Fruit fly (Drosophila melanogaster) whole organism, wandering third instar larva: ENCODE measurements around the gene CG15570.
A peak's percentile ranks its signal among the peaks of the same experiment; 100 is the strongest.

Experiments
- Abd-B ChIP-seq: fragments of >200 bp; optimal IDR thresholded peaks from 2 replicates; lab custom pipeline; 2017; ENCODE audit warnings: missing biosample characterization, missing genetic modification characterization
- CG32264 ChIP-seq: fragments of 200-800 bp; sonication (Bioruptor generic); optimal IDR thresholded peaks from 2 replicates; lab custom pipeline; 2016; ENCODE audit warnings: missing biosample characterization, missing genetic modification characterization
- CrebA ChIP-seq: fragments of 200-800 bp; sonication (Bioruptor generic); optimal IDR thresholded peaks from 2 replicates; lab custom pipeline; 2016; ENCODE audit warnings: missing biosample characterization, mild to moderate bottlenecking, missing genetic modification characterization, borderline replicate concordance
- Dfd ChIP-seq: fragments of >200 bp; optimal IDR thresholded peaks from 2 replicates; lab custom pipeline; 2017; ENCODE audit warnings: missing biosample characterization, missing genetic modification characterization
- Dif ChIP-seq: fragments of 200-275, 200-300 bp; sonication (Bioruptor generic); optimal IDR thresholded peaks from 2 replicates; lab custom pipeline; 2018; ENCODE audit warnings: missing biosample characterization, missing genetic modification characterization; ENCODE audit not compliant: partially characterized antibody
- GATAd ChIP-seq: sonication (Bioruptor generic); optimal IDR thresholded peaks from 2 replicates; lab custom pipeline; 2016; ENCODE audit warnings: missing biosample characterization, missing genetic modification characterization
- HLH106 ChIP-seq: fragments of 200-800 bp; optimal IDR thresholded peaks from 3 replicates; lab custom pipeline; 2019; ENCODE audit warnings: missing biosample characterization, mild to moderate bottlenecking, missing genetic modification characterization, moderate library complexity
- Hnf4 ChIP-seq: fragments of 200-800 bp; sonication (Bioruptor generic); optimal IDR thresholded peaks from 2 replicates; lab custom pipeline; 2016; ENCODE audit warnings: missing biosample characterization, mild to moderate bottlenecking, missing genetic modification characterization
- Hr83 ChIP-seq: fragments of 200-300 bp; sonication (Bioruptor generic); optimal IDR thresholded peaks from 2 replicates; lab custom pipeline; 2016; ENCODE audit warnings: missing biosample characterization, mild to moderate bottlenecking, missing genetic modification characterization, moderate library complexity; ENCODE audit not compliant: poor library complexity, severe bottlenecking
- Jra ChIP-seq: sonication (Bioruptor generic); optimal IDR thresholded peaks from 2 replicates; lab custom pipeline; 2016; ENCODE audit warnings: missing biosample characterization, missing genetic modification characterization
- Mio ChIP-seq: sonication (Bioruptor generic); optimal IDR thresholded peaks from 2 replicates; lab custom pipeline; 2016; ENCODE audit warnings: missing biosample characterization, missing genetic modification characterization
- Myc ChIP-seq: fragments of >200 bp; optimal IDR thresholded peaks from 2 replicates; lab custom pipeline; 2017
- N ChIP-seq: fragments of >200 bp; optimal IDR thresholded peaks from 2 replicates; lab custom pipeline; 2018; ENCODE audit warnings: missing biosample characterization, missing external identifiers, missing genetic modification characterization
- OdsH ChIP-seq: fragments of 200-800 bp; sonication (Bioruptor generic); optimal IDR thresholded peaks from 2 replicates; lab custom pipeline; 2016; ENCODE audit warnings: missing biosample characterization, mild to moderate bottlenecking, missing genetic modification characterization
- Rel ChIP-seq, 2 experiments: fragments of 200-800 bp; sonication (Bioruptor generic) in 1 of 2; optimal IDR thresholded peaks; 2 replicates in 1 of 2; 3 replicates in 1 of 2; lab custom pipeline; 2016 to 2019; ENCODE audit warnings: mild to moderate bottlenecking in 2 of 2, missing biosample characterization in 2 of 2, missing genetic modification characterization in 2 of 2, moderate library complexity in 1 of 2
- Sp1 ChIP-seq: fragments of 200-800 bp; sonication (Bioruptor generic); optimal IDR thresholded peaks from 3 replicates; lab custom pipeline; 2019; ENCODE audit warnings: missing biosample characterization, mild to moderate bottlenecking, missing genetic modification characterization, moderate library complexity
- Vsx2 ChIP-seq: fragments of 200-300, 225-300 bp; sonication (Bioruptor generic); optimal IDR thresholded peaks from 2 replicates; lab custom pipeline; 2018; ENCODE audit warnings: missing biosample characterization, missing genetic modification characterization; ENCODE audit not compliant: partially characterized antibody
- br ChIP-seq: fragments of 200-800 bp; sonication (Bioruptor generic); optimal IDR thresholded peaks from 2 replicates; lab custom pipeline; 2016; ENCODE audit warnings: missing biosample characterization, missing genetic modification characterization
- dl ChIP-seq, 2 experiments: fragments of 175-275, 200-275 bp in 1 of 2; fragments of 200-275 bp in 1 of 2; sonication (Bioruptor generic); optimal IDR thresholded peaks; lab custom pipeline; 2018; ENCODE audit warnings: mild to moderate bottlenecking in 2 of 2, missing biosample characterization in 2 of 2, missing genetic modification characterization in 2 of 2, moderate library complexity in 2 of 2; ENCODE audit not compliant: partially characterized antibody in 2 of 2, insufficient read depth in 1 of 2
- dmrt93B ChIP-seq: fragments of 200-800 bp; sonication (Bioruptor generic); optimal IDR thresholded peaks from 2 replicates; lab custom pipeline; 2018; ENCODE audit warnings: missing biosample characterization, mild to moderate bottlenecking, missing genetic modification characterization
- dsf ChIP-seq: sonication (Bioruptor generic); optimal IDR thresholded peaks from 2 replicates; lab custom pipeline; 2016; ENCODE audit warnings: missing biosample characterization, missing genetic modification characterization, borderline replicate concordance
- ey ChIP-seq: fragments of 200-800 bp; sonication (Bioruptor generic); optimal IDR thresholded peaks from 2 replicates; lab custom pipeline; 2016; ENCODE audit warnings: missing biosample characterization, missing genetic modification characterization
- foxo ChIP-seq, 2 experiments: fragments of 200-800 bp; sonication (Bioruptor generic); optimal IDR thresholded peaks; 2 replicates in 1 of 2; 3 replicates in 1 of 2; lab custom pipeline; 2016 to 2017; ENCODE audit warnings: missing biosample characterization in 2 of 2, missing genetic modification characterization in 2 of 2
- fru ChIP-seq: fragments of 200-800 bp; sonication (Bioruptor generic); optimal IDR thresholded peaks from 3 replicates; lab custom pipeline; 2016; ENCODE audit warnings: missing biosample characterization, mild to moderate bottlenecking, missing genetic modification characterization
- h ChIP-seq: fragments of 200-800 bp; sonication (Bioruptor generic); optimal IDR thresholded peaks from 3 replicates; lab custom pipeline; 2016; ENCODE audit warnings: missing biosample characterization, mild to moderate bottlenecking, missing genetic modification characterization
- jim ChIP-seq: fragments of 175-275, 200-325 bp; sonication (Bioruptor generic); optimal IDR thresholded peaks from 2 replicates; lab custom pipeline; 2016; ENCODE audit warnings: missing biosample characterization, mild to moderate bottlenecking, missing genetic modification characterization
- lola ChIP-seq: fragments of >200 bp; optimal IDR thresholded peaks from 2 replicates; lab custom pipeline; 2017; ENCODE audit warnings: missing biosample characterization, missing genetic modification characterization
- pan ChIP-seq: fragments of >200 bp; optimal IDR thresholded peaks from 2 replicates; lab custom pipeline; 2017
- psq ChIP-seq: fragments of 200-800 bp; sonication (Bioruptor generic); optimal IDR thresholded peaks from 3 replicates; lab custom pipeline; 2017; ENCODE audit warnings: missing biosample characterization, mild to moderate bottlenecking, missing genetic modification characterization, moderate library complexity
- rgr ChIP-seq: fragments of 200-800 bp; sonication (Bioruptor generic); optimal IDR thresholded peaks from 3 replicates; lab custom pipeline; 2016; ENCODE audit warnings: missing biosample characterization, mild to moderate bottlenecking, missing genetic modification characterization
- sage ChIP-seq: fragments of 200-800 bp; sonication (Bioruptor generic); optimal IDR thresholded peaks from 2 replicates; lab custom pipeline; 2016; ENCODE audit warnings: missing biosample characterization, mild to moderate bottlenecking, missing genetic modification characterization
- sv ChIP-seq: fragments of 200-800 bp; sonication (Bioruptor generic); optimal IDR thresholded peaks from 3 replicates; lab custom pipeline; 2016; ENCODE audit warnings: missing biosample characterization, missing genetic modification characterization
- usp ChIP-seq: fragments of >200 bp; optimal IDR thresholded peaks from 2 replicates; lab custom pipeline; 2017; ENCODE audit warnings: missing biosample characterization, missing genetic modification characterization
- woc ChIP-seq: sonication (Bioruptor generic); optimal IDR thresholded peaks from 2 replicates; lab custom pipeline; 2016; ENCODE audit warnings: missing biosample characterization, mild to moderate bottlenecking, missing genetic modification characterization

Gene CG15570

DNA sequence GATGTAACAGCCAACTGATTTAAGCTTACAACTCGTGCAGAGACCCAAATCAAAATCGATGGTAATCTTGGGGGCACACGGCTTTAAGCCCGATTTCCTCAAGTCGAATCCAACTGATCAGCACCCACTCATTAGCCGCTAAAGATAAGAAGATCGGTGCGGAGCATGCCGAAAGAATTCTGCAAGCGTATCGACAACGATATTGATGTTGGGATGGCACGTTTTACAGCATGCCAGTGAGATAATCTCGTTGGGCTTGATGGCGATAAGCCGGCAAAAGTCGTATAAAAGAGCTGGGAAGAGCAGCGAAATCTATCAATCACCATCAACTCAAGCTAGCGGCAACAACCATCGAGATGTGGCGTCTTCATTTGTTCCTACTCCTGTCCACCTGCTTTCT lies at the start of gene CG15570:
Gene CG15570, plus strand, starts transcription at position 301 of the 400 bp plus-strand sequence.
- TF ChIP-seq dmrt93B (GFP tag; lab: Kevin White, UChicago) (no peak), Dfd (GFP tag; lab: Kevin White, UChicago) (no peak), GATAd (no peak), rgr (no peak), Abd-B (no peak), Rel (GFP tag; optimal IDR thresholded peaks at IDR 0.05; lab: Kevin White, UChicago) (no peak), Rel (tag; optimal IDR thresholded peaks at IDR 0.05; lab: Kevin White, UChicago) (no peak), dl (GFP tag; optimal IDR thresholded peaks at IDR 0.05; lab: Kevin White, UChicago; ENCODE audit: insufficient read depth in 1 of 2, partially characterized antibody in 2 of 2) (no peak)

DNA sequence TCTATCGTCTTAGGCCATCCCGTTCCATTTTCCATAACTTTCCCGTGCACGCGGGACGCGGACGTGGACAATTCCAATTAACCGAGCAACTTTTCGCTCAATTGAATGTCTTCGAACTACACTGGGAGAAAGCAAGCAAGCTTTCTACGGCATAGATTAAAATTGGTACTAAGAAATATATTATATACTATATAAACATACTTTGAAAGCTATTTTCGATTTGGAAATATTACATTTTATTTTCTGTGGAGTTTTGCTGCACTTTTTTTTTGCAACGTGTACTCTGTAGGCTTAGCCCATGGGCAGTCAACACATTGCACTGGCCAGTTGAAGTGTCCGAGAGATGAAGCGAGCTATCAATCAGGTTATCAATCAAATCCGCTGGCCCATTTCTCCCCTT lies 47.5 kb upstream of the CG15570 start:
- TF ChIP-seq dmrt93B (GFP tag; lab: Kevin White, UChicago) (no peak), Myc (no peak), Mio (no peak), jim (GFP tag; lab: Kevin White, UChicago) (no peak), Hnf4 (GFP tag; lab: Kevin White, UChicago) (no peak), Jra (GFP tag; lab: Kevin White, UChicago) (no peak), pan (no peak), Sp1 (GFP tag; lab: Kevin White, UChicago) (no peak), GATAd (no peak), sage (GFP tag; lab: Kevin White, UChicago) (no peak), Abd-B (no peak), dsf (GFP tag; lab: Kevin White, UChicago) (no peak), psq (GFP tag; lab: Kevin White, UChicago) (no peak), lola (GFP tag; lab: Kevin White, UChicago) (no peak), rgr (no peak), usp (no peak), OdsH (GFP tag; lab: Kevin White, UChicago) (no peak), Dfd (GFP tag; lab: Kevin White, UChicago) (no peak), foxo (GFP tag; optimal IDR thresholded peaks at IDR 0.05; lab: Kevin White, UChicago) (no peak), ey (GFP tag; lab: Kevin White, UChicago) (no peak)
- TF ChIP-seq, all 38 proteins: peak for 0

DNA sequence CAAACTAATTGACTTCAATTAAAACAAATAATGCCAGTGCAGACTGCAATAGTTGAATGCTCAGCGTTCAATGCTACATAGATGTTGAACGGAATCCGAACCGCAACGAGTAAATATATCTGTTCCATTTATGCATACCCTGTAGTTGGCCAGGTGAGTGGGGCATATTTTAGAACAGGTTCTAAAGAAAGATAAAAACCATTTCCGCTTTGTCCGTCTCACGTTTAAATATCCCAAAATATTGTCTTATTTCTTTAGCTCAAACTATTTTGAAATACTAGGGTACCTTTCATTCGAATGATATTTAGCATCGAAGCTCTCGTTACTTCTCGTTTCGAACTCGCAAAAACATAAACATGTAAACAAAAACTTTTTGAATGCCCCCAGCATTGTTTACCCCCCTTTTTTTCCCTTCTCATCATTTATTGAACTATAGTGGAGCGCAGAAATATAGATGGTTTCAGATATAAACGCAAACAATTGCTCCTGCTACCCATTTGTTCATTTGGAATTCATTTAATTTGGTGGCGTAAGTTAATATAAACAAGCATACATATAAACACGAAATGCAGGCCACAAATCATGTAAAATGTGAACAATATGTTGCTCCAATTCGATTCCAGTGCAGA lies 45.7 kb upstream of the CG15570 start:
- TF ChIP-seq dsf (GFP tag; lab: Kevin White, UChicago) = no peak
- TF ChIP-seq h (GFP tag; lab: Kevin White, UChicago) = no peak
- TF ChIP-seq woc (GFP tag; lab: Kevin White, UChicago) = no peak
- no peak for TF ChIP-seq CrebA (GFP tag; lab: Kevin White, UChicago)
- TF ChIP-seq Hr83 = no peak
- no peak for TF ChIP-seq psq (GFP tag; lab: Kevin White, UChicago)
- no peak for TF ChIP-seq jim (GFP tag; lab: Kevin White, UChicago)
- TF ChIP-seq Rel (GFP tag; optimal IDR thresholded peaks at IDR 0.05; lab: Kevin White, UChicago) = no peak
- no peak for TF ChIP-seq Rel (tag; optimal IDR thresholded peaks at IDR 0.05; lab: Kevin White, UChicago)
- no peak for TF ChIP-seq GATAd
- no peak for TF ChIP-seq N
- TF ChIP-seq Abd-B = no peak
- no peak for TF ChIP-seq rgr
- TF ChIP-seq Vsx2 (GFP tag; lab: Kevin White, UChicago) = no peak
- TF ChIP-seq Mio = no peak
- no peak for TF ChIP-seq HLH106 (tag; lab: Kevin White, UChicago)
- no peak for TF ChIP-seq dl (GFP tag; optimal IDR thresholded peaks at IDR 0.05; lab: Kevin White, UChicago; ENCODE audit: insufficient read depth in 1 of 2, partially characterized antibody in 2 of 2)
- no peak for TF ChIP-seq CG32264 (GFP tag; lab: Kevin White, UChicago)

DNA sequence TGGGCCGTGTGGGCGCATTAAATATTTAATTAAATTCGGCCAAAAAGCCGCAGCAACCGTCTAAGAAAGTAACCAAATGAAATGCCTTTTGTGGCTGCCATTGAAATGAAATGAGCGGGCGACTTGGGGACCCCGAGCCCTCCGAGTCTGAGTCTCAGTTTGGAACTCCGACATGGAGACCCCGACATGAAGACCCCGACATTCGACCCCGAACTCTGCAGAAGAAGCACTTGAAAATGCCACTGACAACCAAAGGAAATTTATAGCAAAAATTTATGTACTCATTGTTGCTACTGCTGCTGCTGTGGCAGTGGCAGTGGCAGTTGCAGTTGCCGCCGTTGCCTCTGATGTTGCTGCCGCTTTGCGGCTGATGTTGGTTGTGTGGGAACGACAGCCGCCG lies 44.6 kb upstream of the CG15570 start:
- TF ChIP-seq Mio = no peak

DNA sequence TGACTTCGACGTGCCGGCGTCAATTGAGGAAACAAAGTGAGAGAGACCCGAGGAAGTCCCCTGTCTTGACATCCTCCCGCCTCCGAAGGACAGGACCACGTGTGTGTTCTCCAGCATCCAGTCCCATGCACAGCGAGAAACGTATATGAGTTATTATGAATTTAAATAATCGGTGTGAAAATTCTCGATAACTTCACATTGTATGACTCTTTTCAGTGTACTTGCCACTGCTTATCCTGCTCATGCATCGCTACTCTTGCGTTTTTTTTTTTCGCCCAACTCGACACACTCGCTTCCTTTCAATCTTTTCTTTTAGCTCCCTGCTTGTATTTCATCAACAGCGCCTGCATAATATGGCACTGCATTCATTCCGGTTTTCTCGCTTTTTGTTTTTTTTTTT lies 42.2 kb upstream of the CG15570 start:
- TF ChIP-seq fru (peak; percentile 61), psq (GFP tag; lab: Kevin White, UChicago) (peak; percentile 31), Hr83 (no peak), Dif (GFP tag; lab: Kevin White, UChicago) (no peak), OdsH (GFP tag; lab: Kevin White, UChicago) (peak; percentile 40), jim (GFP tag; lab: Kevin White, UChicago) (no peak), woc (GFP tag; lab: Kevin White, UChicago) (peak; percentile 56), Jra (GFP tag; lab: Kevin White, UChicago) (no peak), Hnf4 (GFP tag; lab: Kevin White, UChicago) (peak; percentile 22), h (GFP tag; lab: Kevin White, UChicago) (peak; percentile 55), foxo (GFP tag; optimal IDR thresholded peaks at IDR 0.05; lab: Kevin White, UChicago) (peak in 1 of 2 experiments; percentile 66), br (GFP tag; lab: Kevin White, UChicago) (peak; percentile 10), HLH106 (tag; lab: Kevin White, UChicago) (peak; percentile 24), sv (GFP tag; lab: Kevin White, UChicago) (no peak), rgr (peak; percentile 36), dl (GFP tag; optimal IDR thresholded peaks at IDR 0.05; lab: Kevin White, UChicago; ENCODE audit: insufficient read depth in 1 of 2, partially characterized antibody in 2 of 2) (no peak), CrebA (GFP tag; lab: Kevin White, UChicago) (no peak), Rel (GFP tag; optimal IDR thresholded peaks at IDR 0.05; lab: Kevin White, UChicago) (no peak), Rel (tag; optimal IDR thresholded peaks at IDR 0.05; lab: Kevin White, UChicago) (no peak), ey (GFP tag; lab: Kevin White, UChicago) (peak; percentile 18), Abd-B (no peak)
